Worm (Caenorhabditis elegans) whole organism, L2 larva: Measurements from ENCODE around the gene best-9.

Experiments
- C34F6.9 ChIP-seq: fragments of 150-350 bp; optimal IDR thresholded peaks from 2 replicates; lab custom pipeline; 2014; ENCODE audit warnings: missing biosample characterization, missing genetic modification characterization
- F13H6.1 ChIP-seq: sonication (generic microtip); optimal IDR thresholded peaks from 2 replicates; lab custom pipeline; 2016; ENCODE audit warnings: missing genetic modification characterization, missing compliant biosample characterization
- R02D3.7 ChIP-seq: fragments of 150-350 bp; optimal IDR thresholded peaks from 2 replicates; lab custom pipeline; 2014; ENCODE audit warnings: missing biosample characterization, missing genetic modification characterization
- Y55F3AM.14 ChIP-seq: fragments of 200-800 bp; sonication (Bioruptor generic); optimal IDR thresholded peaks from 2 replicates; lab custom pipeline; 2018; ENCODE audit warnings: mild to moderate bottlenecking, missing genetic modification characterization, missing compliant biosample characterization
- ZK546.5 ChIP-seq: sonication (generic microtip); optimal IDR thresholded peaks from 2 replicates; lab custom pipeline; 2017; ENCODE audit warnings: missing biosample characterization, missing genetic modification characterization
- alr-1 ChIP-seq: fragments of 150-350 bp; optimal IDR thresholded peaks from 2 replicates; lab custom pipeline; 2014; ENCODE audit warnings: missing biosample characterization, missing genetic modification characterization
- aly-2 ChIP-seq: fragments of 150-350 bp; optimal IDR thresholded peaks from 2 replicates; lab custom pipeline; 2014; ENCODE audit warnings: missing biosample characterization, missing genetic modification characterization
- ama-1 ChIP-seq: fragments of 150-350 bp; optimal IDR thresholded peaks from 2 replicates; lab custom pipeline; 2018; ENCODE audit warnings: inconsistent platforms
- blmp-1 ChIP-seq: sonication (generic microtip); optimal IDR thresholded peaks from 2 replicates; lab custom pipeline; 2017; ENCODE audit warnings: missing genetic modification characterization, mild to moderate bottlenecking, missing compliant biosample characterization, antibody characterized with exemption, moderate library complexity; ENCODE audit not compliant: insufficient read depth
- ceh-82 ChIP-seq: fragments of 150-350 bp; optimal IDR thresholded peaks from 2 replicates; lab custom pipeline; 2014; ENCODE audit warnings: missing biosample characterization, missing genetic modification characterization
- crh-2 ChIP-seq: sonication (generic microtip); optimal IDR thresholded peaks from 2 replicates; lab custom pipeline; 2017; ENCODE audit warnings: missing biosample characterization, missing genetic modification characterization
- egl-27 ChIP-seq: sonication (generic microtip); optimal IDR thresholded peaks from 3 replicates; lab custom pipeline; 2017; ENCODE audit warnings: missing biosample characterization, missing genetic modification reagents, missing genetic modification characterization
- elt-1 ChIP-seq: fragments of 150-350 bp; optimal IDR thresholded peaks from 2 replicates; lab custom pipeline; 2014; ENCODE audit warnings: missing biosample characterization, missing genetic modification characterization
- elt-3 ChIP-seq: sonication (generic microtip); optimal IDR thresholded peaks from 2 replicates; lab custom pipeline; 2017; ENCODE audit warnings: missing biosample characterization, missing genetic modification characterization
- fos-1 ChIP-seq: fragments of 150-350 bp; optimal IDR thresholded peaks from 2 replicates; lab custom pipeline; 2014; ENCODE audit warnings: missing biosample characterization, missing genetic modification characterization
- gmeb-1 ChIP-seq: fragments of 150-350 bp; optimal IDR thresholded peaks from 2 replicates; lab custom pipeline; 2014; ENCODE audit warnings: missing biosample characterization, missing genetic modification characterization
- lin-11 ChIP-seq: fragments of 150-350 bp; sonication (generic microtip); optimal IDR thresholded peaks from 2 replicates; lab custom pipeline; 2014; ENCODE audit warnings: missing biosample characterization, missing genetic modification characterization, inconsistent platforms, mixed read lengths
- lin-13 ChIP-seq: fragments of 150-350 bp; optimal IDR thresholded peaks from 2 replicates; lab custom pipeline; 2014; ENCODE audit warnings: missing biosample characterization, missing genetic modification reagents, missing genetic modification characterization
- lin-39 ChIP-seq: fragments of 150-350 bp; optimal IDR thresholded peaks from 2 replicates; lab custom pipeline; 2014; ENCODE audit warnings: missing biosample characterization, missing genetic modification reagents, missing genetic modification characterization
- lsy-2 ChIP-seq, 2 experiments: fragments of 150-350 bp in 1 of 2; sonication (generic microtip) in 1 of 2; optimal IDR thresholded peaks; 2 replicates each; lab custom pipeline; 2014 to 2017; ENCODE audit warnings: missing biosample characterization in 2 of 2, missing genetic modification characterization in 2 of 2
- mdl-1 ChIP-seq, 2 experiments: fragments of 150-350 bp in 1 of 2; sonication (generic microtip) in 1 of 2; optimal IDR thresholded peaks; 2 replicates each; lab custom pipeline; 2017; ENCODE audit warnings: missing biosample characterization in 2 of 2, missing genetic modification characterization in 2 of 2
- nhr-10 ChIP-seq: sonication (generic microtip); optimal IDR thresholded peaks from 2 replicates; lab custom pipeline; 2017; ENCODE audit warnings: missing biosample characterization, missing genetic modification characterization
- nhr-11 ChIP-seq: fragments of 150-350 bp; optimal IDR thresholded peaks from 2 replicates; lab custom pipeline; 2014; ENCODE audit warnings: missing biosample characterization, missing genetic modification characterization
- nhr-129 ChIP-seq: fragments of 150-350 bp; optimal IDR thresholded peaks from 2 replicates; lab custom pipeline; 2014; ENCODE audit warnings: missing biosample characterization, missing genetic modification characterization
- nhr-21 ChIP-seq: fragments of 150-350 bp; optimal IDR thresholded peaks from 2 replicates; lab custom pipeline; 2014; ENCODE audit warnings: missing biosample characterization, missing genetic modification characterization
- nhr-23 ChIP-seq: fragments of 150-350 bp; optimal IDR thresholded peaks from 2 replicates; lab custom pipeline; 2014; ENCODE audit warnings: missing biosample characterization, missing genetic modification reagents, missing genetic modification characterization
- nhr-237 ChIP-seq: fragments of 150-350 bp; optimal IDR thresholded peaks from 2 replicates; lab custom pipeline; 2014; ENCODE audit warnings: missing biosample characterization, missing genetic modification characterization
- nhr-25 ChIP-seq: fragments of 150-350 bp; sonication (generic microtip); optimal IDR thresholded peaks from 3 replicates; lab custom pipeline; 2014; ENCODE audit warnings: missing biosample characterization, missing genetic modification characterization
- nhr-6 ChIP-seq: fragments of 150-350 bp; optimal IDR thresholded peaks from 2 replicates; lab custom pipeline; 2014; ENCODE audit warnings: missing biosample characterization, missing genetic modification characterization
- nhr-77 ChIP-seq: fragments of 150-350 bp; optimal IDR thresholded peaks from 2 replicates; lab custom pipeline; 2014; ENCODE audit warnings: missing biosample characterization, missing genetic modification characterization
- peb-1 ChIP-seq: fragments of 150-350 bp; optimal IDR thresholded peaks from 2 replicates; lab custom pipeline; 2014; ENCODE audit warnings: missing biosample characterization, missing genetic modification characterization
- sem-4 ChIP-seq: fragments of 150-350 bp; optimal IDR thresholded peaks from 2 replicates; lab custom pipeline; 2014; ENCODE audit warnings: missing biosample characterization, missing genetic modification reagents, missing genetic modification characterization
- skn-1 ChIP-seq: sonication (generic microtip); optimal IDR thresholded peaks from 2 replicates; lab custom pipeline; 2017; ENCODE audit warnings: missing biosample characterization, missing genetic modification characterization
- sma-3 ChIP-seq: sonication (generic microtip); optimal IDR thresholded peaks from 2 replicates; lab custom pipeline; 2016; ENCODE audit warnings: missing genetic modification reagents, missing genetic modification characterization, missing compliant biosample characterization
- sma-9 ChIP-seq, 2 experiments: fragments of 150-350 bp in 1 of 2; sonication (generic microtip) in 1 of 2; optimal IDR thresholded peaks; 2 replicates each; lab custom pipeline; 2014 to 2016; ENCODE audit warnings: missing genetic modification characterization in 2 of 2, mild to moderate bottlenecking in 1 of 2, missing biosample characterization in 1 of 2, missing compliant biosample characterization in 1 of 2, missing genetic modification reagents in 1 of 2, moderate library complexity in 1 of 2
- snpc-4 ChIP-seq: fragments of 150-350 bp; optimal IDR thresholded peaks from 2 replicates; lab custom pipeline; 2014; ENCODE audit warnings: missing biosample characterization, missing genetic modification characterization
- unc-39 ChIP-seq: fragments of 150-350 bp; optimal IDR thresholded peaks from 2 replicates; lab custom pipeline; 2014; ENCODE audit warnings: missing biosample characterization, missing genetic modification characterization
- unc-55 ChIP-seq: fragments of 150-350 bp; sonication (generic microtip); optimal IDR thresholded peaks from 3 replicates; lab custom pipeline; 2014; ENCODE audit warnings: missing biosample characterization, missing genetic modification reagents, missing genetic modification characterization
- unc-62 ChIP-seq: fragments of 150-350 bp; optimal IDR thresholded peaks from 2 replicates; lab custom pipeline; 2014; ENCODE audit warnings: missing biosample characterization, missing genetic modification reagents, missing genetic modification characterization
- zag-1 ChIP-seq: fragments of 150-350 bp; optimal IDR thresholded peaks from 2 replicates; lab custom pipeline; 2014; ENCODE audit warnings: missing biosample characterization, missing genetic modification characterization
- ztf-1 ChIP-seq: fragments of 200-800 bp; sonication (Bioruptor generic); conservative IDR thresholded peaks from 2 replicates; pipeline ENCODE4 v1.3.6; 2022; ENCODE audit warnings: missing genetic modification characterization, missing compliant biosample characterization
- ztf-11 ChIP-seq: sonication (generic microtip); optimal IDR thresholded peaks from 2 replicates; lab custom pipeline; 2017; ENCODE audit warnings: missing biosample characterization, missing genetic modification characterization
- ztf-4 ChIP-seq: fragments of 150-350 bp; optimal IDR thresholded peaks from 2 replicates; lab custom pipeline; 2014; ENCODE audit warnings: missing biosample characterization, missing genetic modification characterization

The best-9 gene

ce11 chrIV:6547397-6547796 lies 13.1 kb upstream of the best-9 start:
- TF ChIP-seq lin-39 (tag; lab: Kevin White, UChicago) (peak; percentile 11), zag-1 (tag; lab: Kevin White, UChicago) (peak; percentile 0), gmeb-1 (tag; lab: Kevin White, UChicago) (no peak)

DNA sequence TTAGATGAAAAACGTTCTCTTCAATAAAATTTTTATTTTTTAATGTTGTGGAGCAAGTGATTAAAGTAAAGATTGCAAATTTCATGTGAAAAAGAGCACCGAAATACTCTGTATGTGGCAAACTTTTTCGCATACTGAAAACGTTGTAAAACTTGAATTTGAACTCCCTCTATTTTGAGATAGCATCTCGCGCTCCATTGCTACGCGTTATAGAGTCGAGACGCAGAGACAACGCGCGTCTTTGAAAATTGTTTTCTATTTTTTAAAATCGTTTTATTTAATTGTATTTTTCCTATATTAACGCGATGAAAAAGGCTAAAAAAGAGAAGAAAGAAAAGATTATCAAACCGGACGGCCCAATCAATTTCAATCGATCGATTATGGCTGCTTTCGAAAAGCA lies 11.9 kb upstream of the best-9 start, which contains the start of gene fan-1:
Gene fan-1, plus strand, starts transcription at position 78 of the 400 bp plus-strand sequence.
- TF ChIP-seq unc-62 (GFP tag; lab: Kevin White, UChicago) (no peak), nhr-23 (no peak), nhr-11 (no peak), ztf-11 (no peak), ZK546.5 (tag; lab: Kevin White, UChicago) (no peak), ama-1 (lab: Kevin White, UChicago) (no peak), R02D3.7 (tag; lab: Kevin White, UChicago) (no peak), lin-11 (tag; lab: Kevin White, UChicago) (no peak), Y55F3AM.14 (GFP tag; lab: Kevin White, UChicago) (no peak), ztf-1 (GFP tag; lab: Robert Waterston, UW) (no peak), ztf-4 (tag; lab: Kevin White, UChicago) (no peak), unc-55 (peak; percentile 93), gmeb-1 (tag; lab: Kevin White, UChicago) (peak; percentile 97), F13H6.1 (tag; lab: Kevin White, UChicago) (peak; percentile 38), nhr-10 (tag; lab: Kevin White, UChicago) (no peak), nhr-6 (tag; lab: Kevin White, UChicago) (no peak), crh-2 (tag; lab: Kevin White, UChicago) (peak; percentile 30), elt-1 (tag; lab: Kevin White, UChicago) (no peak), lsy-2 (tag; optimal IDR thresholded peaks at IDR 0.05; lab: Kevin White, UChicago) (peak; percentile 43 to 80), nhr-77 (tag; lab: Kevin White, UChicago) (no peak), sma-3 (GFP tag; lab: Kevin White, UChicago) (peak; percentile 39), nhr-21 (peak; percentile 23), C34F6.9 (tag; lab: Kevin White, UChicago) (peak; percentile 70), blmp-1 (tag; lab: Kevin White, UChicago) (no peak), ceh-82 (no peak), unc-39 (no peak), alr-1 (no peak), sem-4 (peak; percentile 20), nhr-237 (tag; lab: Kevin White, UChicago) (no peak), zag-1 (tag; lab: Kevin White, UChicago) (no peak), peb-1 (tag; lab: Kevin White, UChicago) (no peak), lin-39 (tag; lab: Kevin White, UChicago) (no peak), lin-13 (GFP tag; lab: Kevin White, UChicago) (peak; percentile 69), fos-1 (tag; lab: Kevin White, UChicago) (peak; percentile 23), egl-27 (no peak), elt-3 (tag; lab: Kevin White, UChicago) (no peak), nhr-129 (peak; percentile 56), nhr-25 (peak; percentile 9), sma-9 (GFP tag; optimal IDR thresholded peaks at IDR 0.05; lab: Kevin White, UChicago) (peak; percentile 72), sma-9 (tag; optimal IDR thresholded peaks at IDR 0.05; lab: Kevin White, UChicago) (no peak), skn-1 (tag; lab: Kevin White, UChicago) (no peak), mdl-1 (tag; optimal IDR thresholded peaks at IDR 0.05; lab: Kevin White, UChicago) (no peak), snpc-4 (tag; lab: Kevin White, UChicago) (peak; percentile 5), aly-2 (tag; lab: Kevin White, UChicago) (no peak)
